Worm (Caenorhabditis elegans): ENCODE results near the gene sup-9.
"Not testable (repeated sequence)": the region's sequence is repeated elsewhere in the genome, so short reads cannot be mapped to it uniquely, and the experiment has no call there.

The sup-9 gene

ce11 chrII:2656606-2657005 lies 30.2 kb downstream of the sup-9 start, which contains the start of gene sri-47:
TSS of gene sri-47 (plus strand) at chrII:2656906.
- no peak for TF ChIP-seq tra-4 (tag; optimal IDR thresholded peaks at IDR 0.05)
- no peak for TF ChIP-seq hmg-4 (GFP tag; optimal IDR thresholded peaks at IDR 0.05)

ce11 chrII:2649539-2649938 lies 37.3 kb downstream of the sup-9 start, which contains the start of the genes F22E5.13 and F22E5.6:
TSS of gene F22E5.13 (minus strand) at chrII:2649639.
TSS of gene F22E5.6 (plus strand) at chrII:2649835.
- TF ChIP-seq ceh-13 (GFP tag; optimal IDR thresholded peaks at IDR 0.05) (no peak), hmbx-1 (tag; optimal IDR thresholded peaks at IDR 0.05) (no peak)

DNA sequence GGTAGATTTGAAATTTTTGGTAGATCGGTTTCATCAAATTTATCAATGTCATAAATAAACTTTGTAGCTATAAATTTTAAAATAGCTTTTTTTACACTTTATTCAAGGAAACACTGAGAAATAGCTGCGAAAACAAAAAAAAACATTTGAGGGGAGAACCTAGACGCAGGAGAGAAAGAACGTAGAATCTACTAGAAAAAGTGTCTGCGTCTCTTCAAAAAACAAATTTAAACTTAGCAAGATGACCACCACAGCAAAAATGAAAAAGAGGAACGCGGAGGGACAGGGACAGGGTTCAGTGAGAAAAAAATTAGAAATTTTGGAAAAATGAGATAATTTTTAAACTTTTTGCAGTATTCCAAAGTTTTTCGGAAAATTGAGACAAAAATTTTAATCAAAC lies 37.8 kb downstream of the sup-9 start:
- TF ChIP-seq tra-4 (tag; optimal IDR thresholded peaks at IDR 0.05) (no peak), sea-1 (GFP tag; conservative IDR thresholded peaks at IDR 0.05) (no peak), flt-1 (GFP tag; IDR thresholded peaks at IDR 0.05) (no peak), tbx-37 (GFP tag; conservative IDR thresholded peaks at IDR 0.05) (no peak), ets-7 (tag; optimal IDR thresholded peaks at IDR 0.05) (no peak), hmbx-1 (tag; optimal IDR thresholded peaks at IDR 0.05) (no peak), hmg-4 (GFP tag; optimal IDR thresholded peaks at IDR 0.05) (no peak), hnd-1 (tag; optimal IDR thresholded peaks at IDR 0.05) (no peak), ceh-13 (GFP tag; optimal IDR thresholded peaks at IDR 0.05) (no peak), B0310.2 (tag; optimal IDR thresholded peaks at IDR 0.05) (no peak), aly-1 (tag; optimal IDR thresholded peaks at IDR 0.05) (no peak), F13C5.2 (tag; optimal IDR thresholded peaks at IDR 0.05) (no peak), ama-1 (optimal IDR thresholded peaks at IDR 0.05) (no peak), tbx-11 (GFP tag; IDR thresholded peaks at IDR 0.05) (no peak), pes-1 (GFP tag; IDR thresholded peaks at IDR 0.05) (no peak), ceh-36 (tag; optimal IDR thresholded peaks at IDR 0.05) (no peak)

DNA sequence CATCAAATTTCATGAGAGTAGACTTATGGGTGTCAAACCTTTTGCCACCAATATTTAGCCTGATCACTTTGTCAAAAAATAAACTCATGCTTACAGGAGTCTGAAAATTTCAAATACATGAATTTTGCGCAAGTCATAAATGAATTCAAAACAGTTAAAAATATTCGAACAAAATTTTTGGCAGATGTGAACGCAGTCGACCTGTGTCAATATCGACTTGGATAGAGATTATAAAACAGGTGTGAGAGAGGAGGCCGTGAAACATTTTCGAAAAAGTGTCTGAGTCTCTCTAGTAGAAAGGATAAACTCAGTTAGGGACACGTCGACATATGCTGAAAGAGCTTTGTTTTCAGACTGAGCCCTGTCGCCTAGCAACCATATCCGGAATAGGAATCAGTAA lies 40.1 kb downstream of the sup-9 start, which contains the start of gene F22E5.12:
TSS of gene F22E5.12 (minus strand) at position 101 of the 400 bp plus-strand sequence.
- TF ChIP-seq scrt-1 (GFP tag; IDR thresholded peaks at IDR 0.05); aly-1 (tag; optimal IDR thresholded peaks at IDR 0.05); tbx-11 (GFP tag; IDR thresholded peaks at IDR 0.05): not testable (repeated sequence)

ce11 chrII:2644498-2644897 lies 42.3 kb downstream of the sup-9 start, which contains the start of gene F22E5.11:
TSS of gene F22E5.11 (minus strand) at chrII:2644598.
- TF ChIP-seq B0310.2 (tag; optimal IDR thresholded peaks at IDR 0.05) = no peak
- no peak for TF ChIP-seq F13C5.2 (tag; optimal IDR thresholded peaks at IDR 0.05)

DNA sequence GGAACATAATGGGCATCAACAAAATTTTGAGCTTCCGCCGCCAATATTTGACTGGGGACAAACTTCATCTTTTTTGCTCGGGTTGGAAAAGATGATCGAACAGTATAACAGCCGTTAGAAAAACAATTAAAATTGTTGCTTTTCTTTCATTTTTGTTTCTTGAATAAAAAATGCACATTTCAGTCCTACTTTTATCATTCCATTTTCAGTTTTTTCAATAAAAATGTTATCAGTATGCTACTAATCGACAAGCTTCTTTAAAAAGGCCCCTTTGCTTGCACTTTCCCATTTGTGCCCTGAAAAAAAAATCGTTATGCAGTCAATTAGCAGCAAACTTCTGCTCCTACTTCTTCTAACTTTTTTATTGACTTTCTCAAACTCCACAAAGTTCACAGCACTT lies 45.0 kb downstream of the sup-9 start, which contains the start of gene F22E5.7:
TSS of gene F22E5.7 (plus strand) at position 301 of the 400 bp plus-strand sequence.
- TF ChIP-seq flt-1 (GFP tag; IDR thresholded peaks at IDR 0.05) (no peak), tra-4 (tag; optimal IDR thresholded peaks at IDR 0.05) (no peak), ceh-13 (GFP tag; optimal IDR thresholded peaks at IDR 0.05) (no peak), tbx-11 (GFP tag; IDR thresholded peaks at IDR 0.05) (no peak), ceh-36 (tag; optimal IDR thresholded peaks at IDR 0.05) (no peak), pes-1 (GFP tag; IDR thresholded peaks at IDR 0.05) (no peak), ets-7 (tag; optimal IDR thresholded peaks at IDR 0.05) (no peak), F13C5.2 (tag; optimal IDR thresholded peaks at IDR 0.05) (no peak), hnd-1 (tag; optimal IDR thresholded peaks at IDR 0.05) (no peak), B0310.2 (tag; optimal IDR thresholded peaks at IDR 0.05) (no peak), aly-1 (tag; optimal IDR thresholded peaks at IDR 0.05) (no peak), hmbx-1 (tag; optimal IDR thresholded peaks at IDR 0.05) (no peak), tbx-37 (GFP tag; conservative IDR thresholded peaks at IDR 0.05) (no peak), ama-1 (optimal IDR thresholded peaks at IDR 0.05) (no peak), hmg-4 (GFP tag; optimal IDR thresholded peaks at IDR 0.05) (no peak), sea-1 (GFP tag; conservative IDR thresholded peaks at IDR 0.05) (no peak)

DNA sequence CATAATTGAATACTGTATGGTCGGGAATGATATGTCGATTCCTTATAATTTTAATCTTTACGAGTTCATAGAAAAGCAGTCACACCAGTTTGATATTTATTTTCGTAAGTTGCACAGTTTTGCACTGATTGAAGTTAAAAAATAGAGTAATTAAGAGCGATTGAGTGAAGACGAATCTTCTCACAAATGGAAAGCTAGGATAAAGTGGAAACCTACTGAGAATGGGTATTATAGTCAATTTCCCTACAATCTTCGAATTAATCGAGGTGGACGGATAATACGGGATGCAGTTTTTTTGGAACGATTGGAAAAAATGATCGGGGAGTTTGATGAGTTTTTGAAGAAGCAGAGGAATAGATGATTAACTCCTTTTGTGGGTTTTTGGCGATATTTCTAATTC lies 45.8 kb downstream of the sup-9 start, which contains the start of gene F22E5.23:
TSS of gene F22E5.23 (plus strand) at position 301 of the 400 bp plus-strand sequence.
- TF ChIP-seq flt-1 (GFP tag; IDR thresholded peaks at IDR 0.05) (no peak), ets-7 (tag; optimal IDR thresholded peaks at IDR 0.05) (no peak), scrt-1 (GFP tag; IDR thresholded peaks at IDR 0.05) (no peak), ceh-36 (tag; optimal IDR thresholded peaks at IDR 0.05) (no peak), tbx-37 (GFP tag; conservative IDR thresholded peaks at IDR 0.05) (no peak), hmbx-1 (tag; optimal IDR thresholded peaks at IDR 0.05) (no peak), hmg-4 (GFP tag; optimal IDR thresholded peaks at IDR 0.05) (no peak), tbx-11 (GFP tag; IDR thresholded peaks at IDR 0.05) (no peak), tra-4 (tag; optimal IDR thresholded peaks at IDR 0.05) (no peak), sea-1 (GFP tag; conservative IDR thresholded peaks at IDR 0.05) (no peak), aly-1 (tag; optimal IDR thresholded peaks at IDR 0.05) (no peak), F13C5.2 (tag; optimal IDR thresholded peaks at IDR 0.05) (no peak), ama-1 (optimal IDR thresholded peaks at IDR 0.05) (no peak), ceh-13 (GFP tag; optimal IDR thresholded peaks at IDR 0.05) (no peak), hnd-1 (tag; optimal IDR thresholded peaks at IDR 0.05) (no peak), pes-1 (GFP tag; IDR thresholded peaks at IDR 0.05) (no peak), B0310.2 (tag; optimal IDR thresholded peaks at IDR 0.05) (no peak)

ce11 chrII:2639401-2640088 lies 47.3 kb downstream of the sup-9 start, which contains the start of gene F22E5.8:
TSS of gene F22E5.8 (plus strand) at chrII:2640038.
- TF ChIP-seq ceh-36 (tag; optimal IDR thresholded peaks at IDR 0.05) (peak; percentile 58), pes-1 (GFP tag; IDR thresholded peaks at IDR 0.05) (0 out of 2 replicates have a peak, but pooled peaks have one; percentile 10)
